Worm (Caenorhabditis elegans) whole organism, L2 larva: Measurements from ENCODE around the gene Y47D3B.4.
A peak's percentile ranks its signal among the peaks of the same experiment; 100 is the strongest.

Experiments used
- C34F6.9 ChIP-seq: fragments of 150-350 bp; optimal IDR thresholded peaks from 2 replicates; lab custom pipeline; 2014; ENCODE audit warnings: missing biosample characterization, missing genetic modification characterization
- F13H6.1 ChIP-seq: sonication (generic microtip); optimal IDR thresholded peaks from 2 replicates; lab custom pipeline; 2016; ENCODE audit warnings: missing genetic modification characterization, missing compliant biosample characterization
- R02D3.7 ChIP-seq: fragments of 150-350 bp; optimal IDR thresholded peaks from 2 replicates; lab custom pipeline; 2014; ENCODE audit warnings: missing biosample characterization, missing genetic modification characterization
- Y55F3AM.14 ChIP-seq: fragments of 200-800 bp; sonication (Bioruptor generic); optimal IDR thresholded peaks from 2 replicates; lab custom pipeline; 2018; ENCODE audit warnings: mild to moderate bottlenecking, missing genetic modification characterization, missing compliant biosample characterization
- ZK546.5 ChIP-seq: sonication (generic microtip); optimal IDR thresholded peaks from 2 replicates; lab custom pipeline; 2017; ENCODE audit warnings: missing biosample characterization, missing genetic modification characterization
- alr-1 ChIP-seq: fragments of 150-350 bp; optimal IDR thresholded peaks from 2 replicates; lab custom pipeline; 2014; ENCODE audit warnings: missing biosample characterization, missing genetic modification characterization
- aly-2 ChIP-seq: fragments of 150-350 bp; optimal IDR thresholded peaks from 2 replicates; lab custom pipeline; 2014; ENCODE audit warnings: missing biosample characterization, missing genetic modification characterization
- ama-1 ChIP-seq: fragments of 150-350 bp; optimal IDR thresholded peaks from 2 replicates; lab custom pipeline; 2018; ENCODE audit warnings: inconsistent platforms
- ceh-16 ChIP-seq: fragments of 150-350 bp; optimal IDR thresholded peaks from 2 replicates; lab custom pipeline; 2014; ENCODE audit warnings: missing biosample characterization, missing genetic modification characterization
- ceh-82 ChIP-seq: fragments of 150-350 bp; optimal IDR thresholded peaks from 2 replicates; lab custom pipeline; 2014; ENCODE audit warnings: missing biosample characterization, missing genetic modification characterization
- dmd-4 ChIP-seq: sonication (generic microtip); optimal IDR thresholded peaks from 2 replicates; lab custom pipeline; 2017; ENCODE audit warnings: missing biosample characterization, missing genetic modification characterization
- egl-27 ChIP-seq: sonication (generic microtip); optimal IDR thresholded peaks from 3 replicates; lab custom pipeline; 2017; ENCODE audit warnings: missing biosample characterization, missing genetic modification reagents, missing genetic modification characterization
- elt-3 ChIP-seq: sonication (generic microtip); optimal IDR thresholded peaks from 2 replicates; lab custom pipeline; 2017; ENCODE audit warnings: missing biosample characterization, missing genetic modification characterization
- fos-1 ChIP-seq: fragments of 150-350 bp; optimal IDR thresholded peaks from 2 replicates; lab custom pipeline; 2014; ENCODE audit warnings: missing biosample characterization, missing genetic modification characterization
- gmeb-1 ChIP-seq: fragments of 150-350 bp; optimal IDR thresholded peaks from 2 replicates; lab custom pipeline; 2014; ENCODE audit warnings: missing biosample characterization, missing genetic modification characterization
- lin-11 ChIP-seq: fragments of 150-350 bp; sonication (generic microtip); optimal IDR thresholded peaks from 2 replicates; lab custom pipeline; 2014; ENCODE audit warnings: missing biosample characterization, missing genetic modification characterization, inconsistent platforms, mixed read lengths
- lin-13 ChIP-seq: fragments of 150-350 bp; optimal IDR thresholded peaks from 2 replicates; lab custom pipeline; 2014; ENCODE audit warnings: missing biosample characterization, missing genetic modification reagents, missing genetic modification characterization
- lin-39 ChIP-seq: fragments of 150-350 bp; optimal IDR thresholded peaks from 2 replicates; lab custom pipeline; 2014; ENCODE audit warnings: missing biosample characterization, missing genetic modification reagents, missing genetic modification characterization
- lsy-2 ChIP-seq, 2 experiments: fragments of 150-350 bp in 1 of 2; sonication (generic microtip) in 1 of 2; optimal IDR thresholded peaks; 2 replicates each; lab custom pipeline; 2014 to 2017; ENCODE audit warnings: missing biosample characterization in 2 of 2, missing genetic modification characterization in 2 of 2
- mab-5 ChIP-seq: fragments of 150-350 bp; optimal IDR thresholded peaks from 2 replicates; lab custom pipeline; 2014; ENCODE audit warnings: missing biosample characterization, missing genetic modification characterization
- mbf-1 ChIP-seq: sonication (generic microtip); optimal IDR thresholded peaks from 2 replicates; lab custom pipeline; 2017; ENCODE audit warnings: missing biosample characterization, missing genetic modification characterization
- nhr-10 ChIP-seq: sonication (generic microtip); optimal IDR thresholded peaks from 2 replicates; lab custom pipeline; 2017; ENCODE audit warnings: missing biosample characterization, missing genetic modification characterization
- nhr-11 ChIP-seq: fragments of 150-350 bp; optimal IDR thresholded peaks from 2 replicates; lab custom pipeline; 2014; ENCODE audit warnings: missing biosample characterization, missing genetic modification characterization
- nhr-12 ChIP-seq: fragments of 150-350 bp; optimal IDR thresholded peaks from 2 replicates; lab custom pipeline; 2014; ENCODE audit warnings: missing biosample characterization, missing genetic modification characterization
- nhr-129 ChIP-seq: fragments of 150-350 bp; optimal IDR thresholded peaks from 2 replicates; lab custom pipeline; 2014; ENCODE audit warnings: missing biosample characterization, missing genetic modification characterization
- nhr-21 ChIP-seq: fragments of 150-350 bp; optimal IDR thresholded peaks from 2 replicates; lab custom pipeline; 2014; ENCODE audit warnings: missing biosample characterization, missing genetic modification characterization
- nhr-23 ChIP-seq: fragments of 150-350 bp; optimal IDR thresholded peaks from 2 replicates; lab custom pipeline; 2014; ENCODE audit warnings: missing biosample characterization, missing genetic modification reagents, missing genetic modification characterization
- nhr-6 ChIP-seq: fragments of 150-350 bp; optimal IDR thresholded peaks from 2 replicates; lab custom pipeline; 2014; ENCODE audit warnings: missing biosample characterization, missing genetic modification characterization
- nhr-77 ChIP-seq: fragments of 150-350 bp; optimal IDR thresholded peaks from 2 replicates; lab custom pipeline; 2014; ENCODE audit warnings: missing biosample characterization, missing genetic modification characterization
- peb-1 ChIP-seq: fragments of 150-350 bp; optimal IDR thresholded peaks from 2 replicates; lab custom pipeline; 2014; ENCODE audit warnings: missing biosample characterization, missing genetic modification characterization
- sem-4 ChIP-seq: fragments of 150-350 bp; optimal IDR thresholded peaks from 2 replicates; lab custom pipeline; 2014; ENCODE audit warnings: missing biosample characterization, missing genetic modification reagents, missing genetic modification characterization
- skn-1 ChIP-seq: sonication (generic microtip); optimal IDR thresholded peaks from 2 replicates; lab custom pipeline; 2017; ENCODE audit warnings: missing biosample characterization, missing genetic modification characterization
- sma-3 ChIP-seq: sonication (generic microtip); optimal IDR thresholded peaks from 2 replicates; lab custom pipeline; 2016; ENCODE audit warnings: missing genetic modification reagents, missing genetic modification characterization, missing compliant biosample characterization
- sma-9 ChIP-seq, 2 experiments: fragments of 150-350 bp in 1 of 2; sonication (generic microtip) in 1 of 2; optimal IDR thresholded peaks; 2 replicates each; lab custom pipeline; 2014 to 2016; ENCODE audit warnings: missing genetic modification characterization in 2 of 2, mild to moderate bottlenecking in 1 of 2, missing biosample characterization in 1 of 2, missing compliant biosample characterization in 1 of 2, missing genetic modification reagents in 1 of 2, moderate library complexity in 1 of 2
- snpc-4 ChIP-seq: fragments of 150-350 bp; optimal IDR thresholded peaks from 2 replicates; lab custom pipeline; 2014; ENCODE audit warnings: missing biosample characterization, missing genetic modification characterization
- unc-39 ChIP-seq: fragments of 150-350 bp; optimal IDR thresholded peaks from 2 replicates; lab custom pipeline; 2014; ENCODE audit warnings: missing biosample characterization, missing genetic modification characterization
- unc-55 ChIP-seq: fragments of 150-350 bp; sonication (generic microtip); optimal IDR thresholded peaks from 3 replicates; lab custom pipeline; 2014; ENCODE audit warnings: missing biosample characterization, missing genetic modification reagents, missing genetic modification characterization
- unc-62 ChIP-seq: fragments of 150-350 bp; optimal IDR thresholded peaks from 2 replicates; lab custom pipeline; 2014; ENCODE audit warnings: missing biosample characterization, missing genetic modification reagents, missing genetic modification characterization
- zag-1 ChIP-seq: fragments of 150-350 bp; optimal IDR thresholded peaks from 2 replicates; lab custom pipeline; 2014; ENCODE audit warnings: missing biosample characterization, missing genetic modification characterization
- ztf-11 ChIP-seq: sonication (generic microtip); optimal IDR thresholded peaks from 2 replicates; lab custom pipeline; 2017; ENCODE audit warnings: missing biosample characterization, missing genetic modification characterization
- ztf-4 ChIP-seq: fragments of 150-350 bp; optimal IDR thresholded peaks from 2 replicates; lab custom pipeline; 2014; ENCODE audit warnings: missing biosample characterization, missing genetic modification characterization

Y47D3B.4 gene

ce11 chrIII:11448330-11448729 is 43.2 kb downstream of the Y47D3B.4 start:
- TF ChIP-seq ztf-4 (tag; lab: Kevin White, UChicago) (no peak), elt-3 (tag; lab: Kevin White, UChicago) (no peak), ama-1 (lab: Kevin White, UChicago) (no peak), ZK546.5 (no peak), lsy-2 (tag; optimal IDR thresholded peaks at IDR 0.05; lab: Kevin White, UChicago) (no peak), lin-13 (GFP tag; lab: Kevin White, UChicago) (no peak), nhr-12 (tag; lab: Kevin White, UChicago) (no peak), ceh-16 (no peak), unc-55 (no peak), alr-1 (tag; lab: Kevin White, UChicago) (no peak), sma-9 (GFP tag; optimal IDR thresholded peaks at IDR 0.05; lab: Kevin White, UChicago) (no peak), sma-9 (tag; optimal IDR thresholded peaks at IDR 0.05; lab: Kevin White, UChicago) (no peak), fos-1 (tag; lab: Kevin White, UChicago) (no peak), nhr-21 (no peak), nhr-77 (no peak)

ce11 chrIII:11451380-11451779 is 46.2 kb downstream of the Y47D3B.4 start:
- TF ChIP-seq dmd-4 (tag; lab: Kevin White, UChicago) (no peak), mbf-1 (tag; lab: Kevin White, UChicago) (no peak), nhr-23 (tag; lab: Kevin White, UChicago) (no peak), ceh-16 (no peak), unc-39 (tag; lab: Kevin White, UChicago) (no peak), aly-2 (tag; lab: Kevin White, UChicago) (no peak), fos-1 (tag; lab: Kevin White, UChicago) (peak; percentile 26)

ce11 chrIII:11452530-11452929 is 47.4 kb downstream of the Y47D3B.4 start:
- TF ChIP-seq dmd-4 (tag; lab: Kevin White, UChicago) (no peak), sma-9 (GFP tag; optimal IDR thresholded peaks at IDR 0.05; lab: Kevin White, UChicago) (no peak), sma-9 (tag; optimal IDR thresholded peaks at IDR 0.05; lab: Kevin White, UChicago) (no peak), sem-4 (tag; lab: Kevin White, UChicago) (no peak), C34F6.9 (tag; lab: Kevin White, UChicago) (no peak), ama-1 (lab: Kevin White, UChicago) (no peak), nhr-77 (no peak), F13H6.1 (tag; lab: Kevin White, UChicago) (no peak), lin-13 (GFP tag; lab: Kevin White, UChicago) (no peak), skn-1 (tag; lab: Kevin White, UChicago) (no peak), ceh-16 (no peak), lin-11 (tag; lab: Kevin White, UChicago) (no peak), sma-3 (GFP tag; lab: Kevin White, UChicago) (no peak), egl-27 (tag; lab: Kevin White, UChicago) (no peak), ceh-82 (tag; lab: Kevin White, UChicago) (no peak), mab-5 (no peak), nhr-6 (tag; lab: Kevin White, UChicago) (no peak), alr-1 (tag; lab: Kevin White, UChicago) (no peak), nhr-11 (tag; lab: Kevin White, UChicago) (no peak), unc-55 (no peak), nhr-129 (tag; lab: Kevin White, UChicago) (no peak)

- TF ChIP-seq sem-4 (tag; lab: Kevin White, UChicago) (peak; percentile 16), unc-39 (tag; lab: Kevin White, UChicago) (no peak), gmeb-1 (tag; lab: Kevin White, UChicago) (no peak), snpc-4 (no peak), ama-1 (lab: Kevin White, UChicago) (no peak), ztf-11 (tag; lab: Kevin White, UChicago) (no peak), mab-5 (peak; percentile 5)
These were observed 48.8 kb downstream of the Y47D3B.4 start for ce11 chrIII:11453970-11454369.

ce11 chrIII:11456577-11456976 is 51.4 kb downstream of the Y47D3B.4 start, which contains the start of gene plr-1:
Gene plr-1, plus strand, starts transcription at chrIII:11456877.
- no peak for TF ChIP-seq nhr-11 (tag; lab: Kevin White, UChicago)
- no peak for TF ChIP-seq fos-1 (tag; lab: Kevin White, UChicago)
- TF ChIP-seq C34F6.9 (tag; lab: Kevin White, UChicago) = no peak
- no peak for TF ChIP-seq ztf-11 (tag; lab: Kevin White, UChicago)
- no peak for TF ChIP-seq peb-1 (tag; lab: Kevin White, UChicago)
- TF ChIP-seq Y55F3AM.14 = no peak
- no peak for TF ChIP-seq zag-1
- no peak for TF ChIP-seq nhr-6 (tag; lab: Kevin White, UChicago)
- TF ChIP-seq mbf-1 (tag; lab: Kevin White, UChicago) = no peak
- no peak for TF ChIP-seq nhr-10 (tag; lab: Kevin White, UChicago)
- no peak for TF ChIP-seq gmeb-1 (tag; lab: Kevin White, UChicago)
- TF ChIP-seq sma-3 (GFP tag; lab: Kevin White, UChicago) = no peak
- TF ChIP-seq nhr-77 = no peak
- TF ChIP-seq snpc-4 = no peak
- TF ChIP-seq R02D3.7 (tag; lab: Kevin White, UChicago) = no peak
- no peak for TF ChIP-seq nhr-23 (tag; lab: Kevin White, UChicago)
- no peak for TF ChIP-seq unc-62 (GFP tag; lab: Kevin White, UChicago)
- TF ChIP-seq lin-39 (tag; lab: Kevin White, UChicago) = no peak
